Worm (Caenorhabditis elegans) whole organism, late embryonic: ENCODE data around the gene lep-2.

Source experiments
- ceh-6 ChIP-seq: fragments of 200-800 bp; sonication (Bioruptor generic); optimal IDR thresholded peaks from 2 replicates; lab custom pipeline; 2018; ENCODE audit warnings: mild to moderate bottlenecking, missing genetic modification characterization, missing compliant biosample characterization
- ceh-9 ChIP-seq: sonication (generic microtip); optimal IDR thresholded peaks from 2 replicates; lab custom pipeline; 2016; ENCODE audit warnings: mild to moderate bottlenecking, missing genetic modification characterization, inconsistent platforms, missing compliant biosample characterization
- odd-2 ChIP-seq: sonication (generic microtip); optimal IDR thresholded peaks from 2 replicates; lab custom pipeline; 2017; ENCODE audit warnings: antibody characterized with exemption, mild to moderate bottlenecking, missing genetic modification characterization, missing compliant biosample characterization

DNA sequence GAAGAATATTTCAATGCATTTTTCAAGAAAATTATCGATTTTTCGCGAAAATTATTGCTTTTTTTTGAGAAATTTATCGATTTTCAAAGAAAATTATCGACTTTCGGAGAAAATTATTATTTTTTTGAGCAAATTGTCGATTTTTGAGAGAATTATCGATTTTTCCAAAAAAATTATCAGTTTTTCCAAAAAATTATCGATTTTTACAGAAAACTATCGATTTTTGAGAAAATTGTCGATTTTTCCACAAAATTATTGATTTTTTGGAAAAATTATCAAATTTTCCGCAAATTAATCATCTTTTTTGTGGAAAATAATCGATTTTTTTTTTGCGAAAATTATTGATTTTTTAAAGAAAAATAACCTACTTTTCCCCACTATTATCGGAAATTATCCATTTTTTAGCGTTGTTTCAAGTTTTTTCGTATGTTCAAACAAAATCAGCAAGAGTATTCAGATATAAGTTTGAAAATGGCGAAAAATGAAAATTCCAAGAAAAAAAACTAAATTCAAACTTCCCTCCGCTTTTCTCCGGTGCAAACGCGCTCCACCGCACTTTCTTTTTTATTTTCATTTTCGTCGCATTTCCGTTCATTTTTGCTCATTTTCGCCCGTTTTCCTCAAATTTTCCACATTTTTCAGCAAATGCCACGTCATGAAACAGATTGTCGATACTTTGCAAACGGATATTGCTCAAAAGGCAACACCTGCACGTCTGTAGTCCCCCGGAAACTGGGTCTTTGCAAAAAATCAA lies at the start of gene lep-2:
- TF ChIP-seq ceh-6 (no peak), odd-2 (tag; lab: Kevin White, UChicago) (no peak), ceh-9 (no peak)
